Fruit fly (Drosophila melanogaster): ENCODE data around the gene CG10654.
A peak's percentile ranks its signal among the peaks of the same experiment; 100 is the strongest.

Gene CG10654

DNA sequence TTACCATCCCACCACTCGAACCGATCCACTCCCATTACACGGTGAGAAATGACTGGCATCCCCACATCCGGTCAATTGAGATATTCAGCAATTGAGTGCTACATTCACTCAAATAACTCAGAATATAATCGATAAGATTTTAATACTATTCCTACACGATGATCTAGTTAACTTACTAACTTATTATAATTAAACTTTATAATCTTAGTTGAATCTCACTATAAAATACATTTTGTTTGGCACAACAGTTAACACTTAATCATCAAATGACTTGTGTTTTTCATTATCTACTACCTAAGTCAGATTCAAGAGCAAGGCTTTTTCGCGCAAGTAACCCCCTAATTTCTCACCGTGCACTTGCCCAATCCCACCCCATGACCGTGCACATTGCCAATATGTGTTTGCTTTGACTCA, 12.3 kb downstream of the CG10654 start:
- TF ChIP-seq CG33213 (GFP tag; optimal IDR thresholded peaks at IDR 0.05) (no peak), her (GFP tag; optimal IDR thresholded peaks at IDR 0.05) (no peak), CG16863 (GFP tag; optimal IDR thresholded peaks at IDR 0.05) (no peak), toy (GFP tag; IDR thresholded peaks at IDR 0.05) (no peak), CG8765 (GFP tag; IDR thresholded peaks at IDR 0.05) (no peak), CG10654 (GFP tag; optimal IDR thresholded peaks at IDR 0.05) (peak; percentile 35), zfh1 (GFP tag; IDR thresholded peaks at IDR 0.05) (no peak), Asciz (GFP tag; optimal IDR thresholded peaks at IDR 0.05) (no peak), hbn (GFP tag; IDR thresholded peaks at IDR 0.05; ENCODE audit: partially characterized antibody) (no peak), CG15479 (GFP tag; optimal IDR thresholded peaks at IDR 0.05) (no peak), zen (tag; optimal IDR thresholded peaks at IDR 0.05) (no peak), da (GFP tag; optimal IDR thresholded peaks at IDR 0.05) (no peak), pita (GFP tag; optimal IDR thresholded peaks at IDR 0.05) (no peak), Atf3 (GFP tag; optimal IDR thresholded peaks at IDR 0.05) (no peak), chn (GFP tag; optimal IDR thresholded peaks at IDR 0.05) (no peak), CG12219 (GFP tag; optimal IDR thresholded peaks at IDR 0.05) (peak; percentile 47), esg (GFP tag; conservative IDR thresholded peaks at IDR 0.05) (0 out of 2 replicates have a peak, but pooled peaks have one; percentile 19), dati (GFP tag; IDR thresholded peaks at IDR 0.05) (no peak), CG10543 (GFP tag; optimal IDR thresholded peaks at IDR 0.05) (peak; percentile 7), CG18011 (GFP tag; optimal IDR thresholded peaks at IDR 0.05) (no peak), az2 (GFP tag; optimal IDR thresholded peaks at IDR 0.05) (peak; percentile 35), Drgx (GFP tag; IDR thresholded peaks at IDR 0.05) (peak; percentile 59), Bteb2 (GFP tag; optimal IDR thresholded peaks at IDR 0.05) (no peak), CG17385 (GFP tag; optimal IDR thresholded peaks at IDR 0.05) (peak; percentile 55), CG8388 (GFP tag; optimal IDR thresholded peaks at IDR 0.05) (peak; percentile 48), maf-S (GFP tag; optimal IDR thresholded peaks at IDR 0.05) (no peak), CG32767 (GFP tag; IDR thresholded peaks at IDR 0.05) (no peak), hkb (optimal IDR thresholded peaks at IDR 0.05) (no peak), hkb (GFP tag; IDR thresholded peaks at IDR 0.05) (peak; percentile 39; the same call in 1 of the 2 replicates), Dip2 (GFP tag; IDR thresholded peaks at IDR 0.05) (no peak), CG6854 (GFP tag; optimal IDR thresholded peaks at IDR 0.05) (no peak), CG6254 (GFP tag; optimal IDR thresholded peaks at IDR 0.05) (no peak), Ada2b (GFP tag; IDR thresholded peaks at IDR 0.05) (no peak), CG3163 (GFP tag; optimal IDR thresholded peaks at IDR 0.05) (no peak), tio (GFP tag; optimal IDR thresholded peaks at IDR 0.05) (peak; percentile 26), Med (GFP tag) (peak; percentile 56), scrt (GFP tag; optimal IDR thresholded peaks at IDR 0.05) (no peak), CG14710 (tag; optimal IDR thresholded peaks at IDR 0.05) (peak; percentile 24), ewg (GFP tag; optimal IDR thresholded peaks at IDR 0.05) (no peak), Dek (tag; optimal IDR thresholded peaks at IDR 0.05) (no peak), peb (GFP tag; IDR thresholded peaks at IDR 0.05) (no peak), CG1233 (GFP tag; optimal IDR thresholded peaks at IDR 0.05) (peak; percentile 45), CG2875 (GFP tag; optimal IDR thresholded peaks at IDR 0.05) (peak; percentile 39), slp2 (GFP tag; optimal IDR thresholded peaks at IDR 0.05) (peak; percentile 1), CG9817 (tag; optimal IDR thresholded peaks at IDR 0.05) (no peak), CG11696 (GFP tag; IDR thresholded peaks at IDR 0.05) (no peak), CG7839 (tag; optimal IDR thresholded peaks at IDR 0.05) (peak; percentile 59), CG42726 (GFP tag; IDR thresholded peaks at IDR 0.05; ENCODE audit: partially characterized antibody) (no peak), sima (GFP tag; optimal IDR thresholded peaks at IDR 0.05) (no peak), Hr51 (GFP tag; optimal IDR thresholded peaks at IDR 0.05) (peak in 1 of 2 experiments; percentile 58), caup (GFP tag; optimal IDR thresholded peaks at IDR 0.05; ENCODE audit: severe bottlenecking) (peak; percentile 11)
